Fruit fly (Drosophila melanogaster) Kc167 (cell line): Measurements from ENCODE around the gene CG31207.

Source experiments
- Myc ChIP-seq: fragments of >200 bp; optimal IDR thresholded peaks from 2 replicates; lab custom pipeline; 2017; ENCODE audit warnings: missing external identifiers
- psq ChIP-seq: fragments of >200 bp; optimal IDR thresholded peaks from 2 replicates; lab custom pipeline; 2017; ENCODE audit warnings: missing external identifiers

DNA sequence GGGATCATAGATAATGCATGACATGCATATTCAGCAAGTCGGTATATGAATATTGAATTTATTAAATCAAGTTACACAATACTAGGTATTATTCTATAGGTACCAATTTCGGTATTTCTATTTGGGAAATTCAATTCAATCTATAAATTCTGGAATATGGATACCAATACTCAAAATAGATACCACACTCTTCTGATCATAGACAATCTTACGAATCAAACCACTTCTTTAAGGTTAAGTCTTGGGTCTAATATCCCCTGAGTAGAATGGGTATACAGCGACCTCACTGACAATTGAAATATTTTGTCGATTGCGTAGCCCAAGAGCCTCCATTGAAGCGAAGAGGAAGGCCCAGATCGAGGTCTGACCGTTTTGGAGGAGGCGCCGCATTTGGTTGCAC lies 46.0 kb upstream of the CG31207 start:
- TF ChIP-seq psq (no peak), Myc (lab: Kevin White, UChicago) (no peak)
